Worm (Caenorhabditis elegans): Measurements from ENCODE around the gene W08F4.10.
"Not testable (repeated sequence)": the region's sequence is repeated elsewhere in the genome, so short reads cannot be mapped to it uniquely, and the experiment has no call there.

The W08F4.10 gene

DNA sequence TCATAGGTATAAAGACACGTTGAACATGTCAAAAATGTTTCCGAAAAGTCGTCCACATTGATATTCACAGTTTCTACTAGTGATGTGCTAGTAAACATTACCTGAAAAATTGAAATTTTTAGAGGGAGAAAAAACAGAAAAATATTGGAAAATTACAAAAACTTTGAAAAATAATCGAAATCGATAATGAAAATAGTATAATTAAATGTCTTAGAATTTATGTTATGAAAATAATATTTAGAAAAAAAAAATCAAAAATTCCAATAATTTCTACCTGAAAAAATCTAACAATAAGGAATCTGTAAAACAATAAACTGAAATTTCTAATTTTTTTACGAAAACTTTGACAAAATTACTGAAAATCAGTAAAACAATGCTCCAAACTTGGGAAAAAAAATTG, 11.0 kb upstream of the W08F4.10 start, which contains the start of gene nhl-3:
Gene nhl-3, minus strand, starts transcription at position 101 of the 400 bp plus-strand sequence.
- TF ChIP-seq pqm-1 (tag; optimal IDR thresholded peaks at IDR 0.05) (no peak), nhr-77 (tag; optimal IDR thresholded peaks at IDR 0.05) (no peak)

DNA sequence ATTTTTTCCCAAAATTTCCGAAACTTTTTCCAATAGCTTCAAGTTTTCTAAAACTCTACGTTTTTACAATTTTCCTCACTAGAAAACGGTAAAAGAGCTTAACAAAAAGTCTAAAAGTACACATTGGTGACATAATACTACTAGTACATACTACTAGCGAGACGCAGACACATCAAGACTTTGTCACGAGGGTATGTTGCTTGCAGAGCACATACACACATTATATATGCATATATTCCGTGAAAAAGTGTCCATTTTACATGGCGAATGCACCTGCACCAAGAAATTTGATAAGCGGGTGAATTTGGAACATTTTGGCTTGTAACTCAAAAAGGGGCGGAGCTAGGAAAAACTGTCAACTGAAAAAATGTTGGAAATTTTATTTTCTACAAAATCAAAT, 10.3 kb upstream of the W08F4.10 start:
- TF ChIP-seq skn-1 (tag; optimal IDR thresholded peaks at IDR 0.05) (peak; percentile 29), pha-4 (tag; optimal IDR thresholded peaks at IDR 0.05) (peak; percentile 92), egl-5 (tag; optimal IDR thresholded peaks at IDR 0.05) (peak; percentile 28), nhr-77 (tag; optimal IDR thresholded peaks at IDR 0.05) (no peak), nhr-11 (tag; optimal IDR thresholded peaks at IDR 0.05) (no peak), hmg-11 (tag; optimal IDR thresholded peaks at IDR 0.05) (peak; percentile 58), ceh-16 (tag; optimal IDR thresholded peaks at IDR 0.05) (no peak), lin-39 (tag; optimal IDR thresholded peaks at IDR 0.05) (peak; percentile 63), ceh-28 (tag; optimal IDR thresholded peaks at IDR 0.05) (no peak), nhr-43 (tag; optimal IDR thresholded peaks at IDR 0.05; ENCODE audit: poor library complexity, severe bottlenecking) (no peak), zag-1 (tag; optimal IDR thresholded peaks at IDR 0.05) (no peak), nfya-1 (tag; optimal IDR thresholded peaks at IDR 0.05; ENCODE audit: insufficient read depth) (peak; percentile 63), mml-1 (tag; optimal IDR thresholded peaks at IDR 0.05) (no peak), nhr-12 (tag; optimal IDR thresholded peaks at IDR 0.05) (no peak), elt-2 (tag; optimal IDR thresholded peaks at IDR 0.05) (peak; percentile 23), pqm-1 (tag; optimal IDR thresholded peaks at IDR 0.05) (peak; percentile 28), ztf-11 (tag; optimal IDR thresholded peaks at IDR 0.05) (no peak), mdl-1 (tag; optimal IDR thresholded peaks at IDR 0.05) (peak; percentile 15)

DNA sequence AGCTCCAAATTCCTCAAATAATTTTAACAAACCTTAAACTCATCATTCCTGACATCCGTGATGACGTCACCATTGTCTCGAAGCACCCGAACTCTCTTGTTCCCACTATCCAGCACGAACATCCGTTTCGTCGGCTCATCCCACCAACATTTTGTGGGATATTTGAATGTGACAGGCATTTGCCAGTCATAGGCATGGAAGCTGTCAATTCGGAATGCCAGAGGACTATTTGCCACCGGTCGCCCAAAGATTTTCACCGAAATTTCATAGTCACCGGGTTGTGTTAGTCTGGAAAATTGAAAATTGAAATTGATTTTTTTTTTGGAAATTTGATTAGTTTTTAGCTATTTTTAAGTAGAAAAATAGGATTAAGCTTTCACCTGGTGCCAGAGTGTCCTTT, 5.7 kb upstream of the W08F4.10 start:
- no peak for TF ChIP-seq nhr-28 (tag; optimal IDR thresholded peaks at IDR 0.05)
- TF ChIP-seq elt-2 (tag; optimal IDR thresholded peaks at IDR 0.05) = no peak
- TF ChIP-seq egl-5 (tag; optimal IDR thresholded peaks at IDR 0.05) = no peak
- TF ChIP-seq ceh-9 (tag; optimal IDR thresholded peaks at IDR 0.05) = no peak
- no peak for TF ChIP-seq lin-15B (tag; optimal IDR thresholded peaks at IDR 0.05)
- TF ChIP-seq lsy-12 (tag; optimal IDR thresholded peaks at IDR 0.05) = no peak
- TF ChIP-seq nfya-1 (tag; optimal IDR thresholded peaks at IDR 0.05; ENCODE audit: insufficient read depth) = no peak
- no peak for TF ChIP-seq aly-2 (tag; optimal IDR thresholded peaks at IDR 0.05)
- no peak for TF ChIP-seq tbx-2 (tag; optimal IDR thresholded peaks at IDR 0.05)
- no peak for TF ChIP-seq ceh-28 (tag; optimal IDR thresholded peaks at IDR 0.05)
- TF ChIP-seq ceh-16 (tag; optimal IDR thresholded peaks at IDR 0.05) = no peak
- TF ChIP-seq fkh-2 (tag; optimal IDR thresholded peaks at IDR 0.05) = no peak
- TF ChIP-seq nhr-77 (tag; optimal IDR thresholded peaks at IDR 0.05) = no peak
- TF ChIP-seq nhr-11 (tag; optimal IDR thresholded peaks at IDR 0.05) = no peak
- no peak for TF ChIP-seq nhr-76 (tag; optimal IDR thresholded peaks at IDR 0.05)
- no peak for TF ChIP-seq fkh-10 (GFP tag; optimal IDR thresholded peaks at IDR 0.05)
- no peak for TF ChIP-seq ama-1 (optimal IDR thresholded peaks at IDR 0.05)
- TF ChIP-seq R02D3.7 (tag; optimal IDR thresholded peaks at IDR 0.05) = no peak
- no peak for TF ChIP-seq daf-12 (tag; optimal IDR thresholded peaks at IDR 0.05)
- TF ChIP-seq snpc-4 (tag; optimal IDR thresholded peaks at IDR 0.05) = no peak

DNA sequence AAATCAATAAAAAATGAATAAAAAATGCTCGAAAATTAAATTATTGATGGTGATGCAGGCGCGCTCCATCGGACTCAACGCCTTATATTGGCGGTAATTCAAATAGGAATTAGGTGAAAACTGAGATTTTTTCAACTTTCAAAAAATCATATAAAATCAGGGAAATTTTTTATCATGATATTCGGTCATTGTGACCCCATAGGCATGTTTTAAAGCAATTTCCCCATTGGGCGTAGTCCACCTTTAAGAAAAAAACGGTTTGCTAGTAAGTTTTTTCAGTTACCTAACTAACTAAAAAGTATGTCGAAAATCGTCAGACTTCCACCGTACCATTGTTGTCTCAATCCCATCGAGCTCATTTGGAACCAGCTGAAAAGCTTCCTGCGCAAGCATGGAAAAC, 2.2 kb upstream of the W08F4.10 start, which contains the start of gene W08F4.1:
Gene W08F4.1, plus strand, starts transcription at position 301 of the 400 bp plus-strand sequence.
- TF ChIP-seq egl-27, nhr-237, jun-1 (tag; optimal IDR thresholded peaks at IDR 0.05): not testable (repeated sequence)

DNA sequence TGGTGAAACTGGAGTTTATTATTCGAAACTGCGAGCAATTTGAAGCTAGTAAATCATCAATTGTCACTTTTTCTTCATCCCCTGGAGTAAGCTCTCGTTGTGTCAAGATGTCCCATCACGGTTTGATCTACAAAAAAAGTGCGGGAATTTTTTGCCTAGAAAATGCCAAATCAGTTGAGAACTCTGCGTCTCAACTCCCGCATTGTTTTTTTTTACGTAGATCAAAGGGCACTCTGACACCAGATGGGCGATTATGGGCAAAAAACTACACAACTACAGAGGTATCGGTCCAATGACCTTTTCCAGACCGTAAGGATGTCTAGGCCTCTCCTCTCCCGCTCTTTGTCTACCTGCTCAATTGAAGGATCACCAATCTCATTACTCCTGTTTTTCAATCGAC, 3.5 kb downstream of the W08F4.10 start, which contains the start of gene fbxb-34:
Gene fbxb-34, plus strand, starts transcription at position 301 of the 400 bp plus-strand sequence.
- TF ChIP-seq hmg-11 (tag; optimal IDR thresholded peaks at IDR 0.05) (no peak), fos-1 (tag; optimal IDR thresholded peaks at IDR 0.05) (no peak), pha-4 (tag; optimal IDR thresholded peaks at IDR 0.05) (no peak), tbx-2 (tag; optimal IDR thresholded peaks at IDR 0.05) (no peak), egl-5 (tag; optimal IDR thresholded peaks at IDR 0.05) (no peak), daf-12 (tag; optimal IDR thresholded peaks at IDR 0.05) (no peak), pqm-1 (tag; optimal IDR thresholded peaks at IDR 0.05) (no peak), nhr-28 (tag; optimal IDR thresholded peaks at IDR 0.05) (no peak), unc-62 (GFP tag; optimal IDR thresholded peaks at IDR 0.05) (no peak), ztf-4 (tag; optimal IDR thresholded peaks at IDR 0.05) (no peak), ceh-82 (tag; optimal IDR thresholded peaks at IDR 0.05) (no peak), elt-2 (tag; optimal IDR thresholded peaks at IDR 0.05) (no peak), skn-1 (tag; optimal IDR thresholded peaks at IDR 0.05) (no peak), fkh-10 (GFP tag; optimal IDR thresholded peaks at IDR 0.05) (no peak)
